Worm (Caenorhabditis elegans) whole organism, late embryonic: ENCODE data around the gene amph-1.
"Not testable (repeated sequence)": the region's sequence is repeated elsewhere in the genome, so short reads cannot be mapped to it uniquely, and the experiment has no call there.

Experiments
- C08G9.2 ChIP-seq: sonication (generic microtip); optimal IDR thresholded peaks from 2 replicates; lab custom pipeline; 2016; ENCODE audit warnings: mild to moderate bottlenecking, missing genetic modification characterization, moderate library complexity, missing compliant biosample characterization
- K02D7.2 ChIP-seq: sonication (generic microtip); optimal IDR thresholded peaks from 2 replicates; lab custom pipeline; 2017; ENCODE audit warnings: mild to moderate bottlenecking, missing genetic modification characterization, missing compliant biosample characterization
- ahr-1 ChIP-seq: sonication (generic microtip); optimal IDR thresholded peaks from 2 replicates; lab custom pipeline; 2016; ENCODE audit warnings: missing genetic modification characterization, missing compliant biosample characterization
- ama-1 ChIP-seq: fragments of 150-350 bp; optimal IDR thresholded peaks from 2 replicates; lab custom pipeline; 2014
- ceh-14 ChIP-seq: sonication (generic microtip); optimal IDR thresholded peaks from 2 replicates; lab custom pipeline; 2016; ENCODE audit warnings: missing genotype, missing genetic modification characterization, missing compliant biosample characterization
- ceh-19 ChIP-seq: fragments of 200-800 bp; sonication (Bioruptor generic); optimal IDR thresholded peaks from 2 replicates; lab custom pipeline; 2018; ENCODE audit warnings: mild to moderate bottlenecking, missing genetic modification characterization, missing compliant biosample characterization
- ceh-2 ChIP-seq: sonication (generic microtip); optimal IDR thresholded peaks from 2 replicates; lab custom pipeline; 2016; ENCODE audit warnings: missing genotype, missing genetic modification characterization, missing compliant biosample characterization
- ceh-22 ChIP-seq: sonication (generic microtip); optimal IDR thresholded peaks from 2 replicates; lab custom pipeline; 2017; ENCODE audit warnings: missing biosample characterization, missing genetic modification characterization
- ceh-30 ChIP-seq: fragments of 150-350 bp; optimal IDR thresholded peaks from 2 replicates; lab custom pipeline; 2014; ENCODE audit warnings: missing biosample characterization, missing genetic modification characterization
- ceh-45 ChIP-seq: fragments of 200-800 bp; sonication (Bioruptor generic); IDR thresholded peaks from 2 replicates; pipeline ENCODE4 v1.3.6; 2022; ENCODE audit warnings: missing genetic modification reagents, missing genetic modification characterization, missing compliant biosample characterization
- ceh-9 ChIP-seq: sonication (generic microtip); optimal IDR thresholded peaks from 2 replicates; lab custom pipeline; 2016; ENCODE audit warnings: mild to moderate bottlenecking, missing genetic modification characterization, inconsistent platforms, missing compliant biosample characterization
- dmd-4 ChIP-seq: sonication (generic microtip); optimal IDR thresholded peaks from 2 replicates; lab custom pipeline; 2016; ENCODE audit warnings: borderline replicate concordance, missing genetic modification characterization, missing compliant biosample characterization
- dve-1 ChIP-seq: sonication (generic microtip); optimal IDR thresholded peaks from 2 replicates; lab custom pipeline; 2017; ENCODE audit warnings: antibody characterized with exemption, mild to moderate bottlenecking, missing genetic modification characterization, missing compliant biosample characterization
- elt-2 ChIP-seq: sonication (generic microtip); optimal IDR thresholded peaks from 2 replicates; lab custom pipeline; 2016; ENCODE audit warnings: missing genetic modification reagents, missing genetic modification characterization, missing compliant biosample characterization
- elt-4 ChIP-seq: sonication (generic microtip); optimal IDR thresholded peaks from 2 replicates; lab custom pipeline; 2016; ENCODE audit warnings: missing genetic modification characterization, missing compliant biosample characterization
- eyg-1 ChIP-seq: sonication (generic microtip); optimal IDR thresholded peaks from 2 replicates; lab custom pipeline; 2016; ENCODE audit warnings: missing genotype, missing genetic modification characterization, missing compliant biosample characterization
- fax-1 ChIP-seq: sonication (generic microtip); optimal IDR thresholded peaks from 2 replicates; lab custom pipeline; 2016; ENCODE audit warnings: missing genotype, missing genetic modification characterization, missing compliant biosample characterization
- fkh-6 ChIP-seq: sonication (generic microtip); optimal IDR thresholded peaks from 2 replicates; lab custom pipeline; 2016; ENCODE audit warnings: missing genetic modification characterization, missing compliant biosample characterization
- hlh-30 ChIP-seq: sonication (generic microtip); optimal IDR thresholded peaks from 2 replicates; lab custom pipeline; 2017; ENCODE audit warnings: antibody characterized with exemption, missing genetic modification characterization, missing compliant biosample characterization; ENCODE audit not compliant: insufficient read depth
- lin-11 ChIP-seq: fragments of 200-800 bp; sonication (Bioruptor generic); optimal IDR thresholded peaks from 2 replicates; lab custom pipeline; 2018; ENCODE audit warnings: mild to moderate bottlenecking, missing genetic modification characterization, missing compliant biosample characterization
- madf-2 ChIP-seq: sonication (generic microtip); optimal IDR thresholded peaks from 2 replicates; lab custom pipeline; 2017; ENCODE audit warnings: missing genetic modification characterization, missing compliant biosample characterization
- nfya-1 ChIP-seq: sonication (generic microtip); optimal IDR thresholded peaks from 2 replicates; lab custom pipeline; 2017; ENCODE audit warnings: missing genetic modification characterization, mild to moderate bottlenecking, missing compliant biosample characterization, antibody characterized with exemption, moderate library complexity
- nhr-11 ChIP-seq: fragments of 150-350 bp; optimal IDR thresholded peaks from 2 replicates; lab custom pipeline; 2014; ENCODE audit warnings: missing biosample characterization, missing genetic modification characterization
- nhr-232 ChIP-seq: sonication (generic microtip); optimal IDR thresholded peaks from 2 replicates; lab custom pipeline; 2016; ENCODE audit warnings: missing genetic modification characterization, missing compliant biosample characterization
- npax-4 ChIP-seq: sonication (generic microtip); optimal IDR thresholded peaks from 2 replicates; lab custom pipeline; 2016; ENCODE audit warnings: missing genetic modification characterization, missing compliant biosample characterization
- pat-9 ChIP-seq: fragments of 200-800 bp; sonication (Bioruptor generic); optimal IDR thresholded peaks from 2 replicates; lab custom pipeline; 2018; ENCODE audit warnings: mild to moderate bottlenecking, missing genetic modification characterization, moderate library complexity, missing compliant biosample characterization
- pha-2 ChIP-seq: sonication (generic microtip); optimal IDR thresholded peaks from 2 replicates; lab custom pipeline; 2017; ENCODE audit warnings: mild to moderate bottlenecking, missing genetic modification characterization, missing compliant biosample characterization
- pros-1 ChIP-seq: fragments of 150-350 bp; optimal IDR thresholded peaks from 2 replicates; lab custom pipeline; 2014; ENCODE audit warnings: missing biosample characterization, missing genetic modification reagents, missing genetic modification characterization
- sdc-2 ChIP-seq: sonication (generic microtip); optimal IDR thresholded peaks from 2 replicates; lab custom pipeline; 2016; ENCODE audit warnings: missing genotype, missing genetic modification characterization, missing compliant biosample characterization
- sox-4 ChIP-seq: sonication (generic microtip); optimal IDR thresholded peaks from 2 replicates; lab custom pipeline; 2017; ENCODE audit warnings: mild to moderate bottlenecking, missing genetic modification characterization, inconsistent platforms, missing compliant biosample characterization
- syd-9 ChIP-seq: sonication (generic microtip); optimal IDR thresholded peaks from 2 replicates; lab custom pipeline; 2016; ENCODE audit warnings: mild to moderate bottlenecking, missing genetic modification characterization, moderate library complexity, missing compliant biosample characterization
- tbx-7 ChIP-seq: sonication (generic microtip); optimal IDR thresholded peaks from 2 replicates; lab custom pipeline; 2016; ENCODE audit warnings: missing genotype, missing genetic modification characterization, missing compliant biosample characterization
- unc-42 ChIP-seq: sonication (generic microtip); optimal IDR thresholded peaks from 2 replicates; lab custom pipeline; 2016; ENCODE audit warnings: missing genotype, missing genetic modification characterization, missing compliant biosample characterization
- unc-55 ChIP-seq: sonication (generic microtip); optimal IDR thresholded peaks from 2 replicates; lab custom pipeline; 2017; ENCODE audit warnings: missing biosample characterization, missing genetic modification reagents, missing genetic modification characterization
- zip-5 ChIP-seq: sonication (generic microtip); optimal IDR thresholded peaks from 2 replicates; lab custom pipeline; 2016; ENCODE audit warnings: missing genetic modification characterization, missing compliant biosample characterization
- ztf-16 ChIP-seq: sonication (generic microtip); optimal IDR thresholded peaks from 2 replicates; lab custom pipeline; 2017; ENCODE audit warnings: missing genetic modification characterization, missing compliant biosample characterization

The amph-1 gene

ce11 chrIV:9688715-9689114 is 41.0 kb upstream of the amph-1 start, which contains the start of gene msp-76:
msp-76 (plus strand) TSS chrIV:9689015.
- TF ChIP-seq pha-2, nhr-11, nfya-1 (tag; lab: Kevin White, UChicago): not testable (repeated sequence)

ce11 chrIV:9683433-9683832 is 35.8 kb upstream of the amph-1 start, which contains the start of the genes htas-1 and ZK1251.3:
htas-1 (minus strand) TSS chrIV:9683533.
ZK1251.3 (plus strand) TSS chrIV:9683658.
- no peak for TF ChIP-seq C08G9.2 (tag; lab: Kevin White, UChicago)
- TF ChIP-seq nfya-1 (tag; lab: Kevin White, UChicago): no peak
- TF ChIP-seq nhr-232 (tag; lab: Kevin White, UChicago): no peak
- TF ChIP-seq ceh-22 (tag; lab: Kevin White, UChicago): no peak
- no peak for TF ChIP-seq elt-4 (tag; lab: Kevin White, UChicago)
- TF ChIP-seq hlh-30 (tag; lab: Kevin White, UChicago): no peak
- TF ChIP-seq syd-9 (tag; lab: Kevin White, UChicago): no peak
- no peak for TF ChIP-seq ceh-45
- no peak for TF ChIP-seq sdc-2 (tag; lab: Kevin White, UChicago)
- TF ChIP-seq ceh-9 (tag; lab: Kevin White, UChicago): no peak
- TF ChIP-seq ama-1 (lab: Kevin White, UChicago): no peak
- TF ChIP-seq ceh-19 (GFP tag; lab: Kevin White, UChicago): no peak
- TF ChIP-seq ceh-2: no peak
- TF ChIP-seq, all 69 proteins: peak for 0

- TF ChIP-seq ztf-16 (tag; lab: Kevin White, UChicago) (no peak), nhr-232 (tag; lab: Kevin White, UChicago) (no peak), madf-2 (tag; lab: Kevin White, UChicago) (no peak), sox-4 (no peak), ceh-30 (tag; lab: Kevin White, UChicago) (no peak), unc-42 (tag; lab: Kevin White, UChicago) (no peak), fax-1 (tag; lab: Kevin White, UChicago) (no peak), pros-1 (tag; lab: Kevin White, UChicago) (no peak), ceh-14 (tag; lab: Kevin White, UChicago) (no peak), tbx-7 (tag; lab: Kevin White, UChicago) (no peak), dve-1 (tag; lab: Kevin White, UChicago) (no peak), zip-5 (tag; lab: Kevin White, UChicago) (no peak), ahr-1 (tag; lab: Kevin White, UChicago) (no peak)
Measured at ce11 chrIV:9682514-9682913, 34.8 kb upstream of the amph-1 start, which contains the start of gene ins-7. ins-7 (minus strand) TSS chrIV:9682845.

- no peak for TF ChIP-seq fkh-6
- TF ChIP-seq madf-2 (tag; lab: Kevin White, UChicago): no peak
- no peak for TF ChIP-seq unc-55 (GFP tag; lab: Kevin White, UChicago)
- TF ChIP-seq sdc-2 (tag; lab: Kevin White, UChicago): no peak
- TF ChIP-seq lin-11 (tag; lab: Kevin White, UChicago): no peak
- no peak for TF ChIP-seq eyg-1
- no peak for TF ChIP-seq dmd-4 (tag; lab: Kevin White, UChicago)
- TF ChIP-seq K02D7.2 (tag; lab: Kevin White, UChicago): no peak
- no peak for TF ChIP-seq npax-4 (tag; lab: Kevin White, UChicago)
- TF ChIP-seq elt-2: no peak
- TF ChIP-seq pat-9 (tag; lab: Kevin White, UChicago): no peak
Measured at ce11 chrIV:9680841-9681240, 33.2 kb upstream of the amph-1 start, which contains the start of gene ins-8. ins-8 (minus strand) TSS chrIV:9680941.
